Worm (Caenorhabditis elegans) whole organism, mixed stage, embryonic: Measurements from ENCODE around the gene znf-474.

Source experiments
- ceh-83 ChIP-seq: fragments of 200-800 bp; sonication (Bioruptor generic); optimal IDR thresholded peaks from 2 replicates; lab custom pipeline; 2018; ENCODE audit warnings: mild to moderate bottlenecking, missing genetic modification characterization, missing compliant biosample characterization
- ces-1 ChIP-seq: fragments of 150-350 bp; optimal IDR thresholded peaks from 2 replicates; lab custom pipeline; 2014; ENCODE audit warnings: missing biosample characterization, missing genetic modification reagents, missing genetic modification characterization
- cnd-1 ChIP-seq: fragments of 200-800 bp; sonication (Bioruptor generic); optimal IDR thresholded peaks from 2 replicates; lab custom pipeline; 2018; ENCODE audit warnings: mild to moderate bottlenecking, missing genetic modification characterization, missing compliant biosample characterization
- hlh-1 ChIP-seq: fragments of 150-350 bp; optimal IDR thresholded peaks from 2 replicates; lab custom pipeline; 2014; ENCODE audit warnings: missing biosample characterization, missing genetic modification reagents, missing genetic modification characterization
- lsy-2 ChIP-seq: fragments of 150-350 bp; optimal IDR thresholded peaks from 2 replicates; lab custom pipeline; 2014; ENCODE audit warnings: missing biosample characterization, missing genetic modification characterization
- nhr-237 ChIP-seq: fragments of 150-350 bp; optimal IDR thresholded peaks from 2 replicates; lab custom pipeline; 2014; ENCODE audit warnings: missing biosample characterization, missing genetic modification characterization
- nhr-28 ChIP-seq: fragments of 150-350 bp; optimal IDR thresholded peaks from 2 replicates; lab custom pipeline; 2014; ENCODE audit warnings: missing biosample characterization, missing genetic modification characterization
- nhr-76 ChIP-seq: sonication (generic microtip); optimal IDR thresholded peaks from 2 replicates; lab custom pipeline; 2017; ENCODE audit warnings: missing biosample characterization, missing genetic modification characterization
- pha-4 ChIP-seq: fragments of 150-350 bp; optimal IDR thresholded peaks from 2 replicates; lab custom pipeline; 2018; ENCODE audit warnings: missing biosample characterization, missing genetic modification reagents, missing genetic modification characterization
- unc-39 ChIP-seq: fragments of 150-350 bp; optimal IDR thresholded peaks from 2 replicates; lab custom pipeline; 2014; ENCODE audit warnings: missing biosample characterization, missing genetic modification characterization
- unc-62 ChIP-seq: fragments of 150-350 bp; optimal IDR thresholded peaks from 2 replicates; lab custom pipeline; 2014; ENCODE audit warnings: missing biosample characterization, missing genetic modification reagents, missing genetic modification characterization
- ztf-11 ChIP-seq: fragments of 150-350 bp; optimal IDR thresholded peaks from 2 replicates; lab custom pipeline; 2014; ENCODE audit warnings: missing biosample characterization, missing genetic modification characterization

DNA sequence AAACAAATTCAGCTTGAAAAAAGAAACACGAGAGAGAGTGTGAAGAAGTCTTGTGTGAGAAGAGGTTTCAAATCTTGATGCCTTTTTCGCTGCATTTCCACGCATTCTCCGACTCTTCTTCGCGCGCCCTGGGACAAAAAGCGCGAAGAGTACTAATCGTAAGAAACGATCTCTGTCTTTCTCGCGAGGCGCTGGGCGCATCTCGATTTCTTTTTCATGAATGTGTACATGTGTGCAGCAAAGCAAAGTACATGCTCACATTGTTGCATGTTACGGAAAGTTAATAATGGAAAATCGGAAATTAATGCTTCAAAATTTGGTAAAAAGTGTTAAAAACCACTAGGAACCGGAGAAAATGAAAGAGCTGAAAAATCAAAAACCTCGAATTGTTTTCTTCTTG, 27.8 kb downstream of the znf-474 start:
- TF ChIP-seq ces-1 (no peak), hlh-1 (tag; lab: Kevin White, UChicago) (no peak), nhr-76 (tag; lab: Kevin White, UChicago) (no peak), cnd-1 (tag; lab: Kevin White, UChicago) (no peak), nhr-28 (no peak), nhr-237 (no peak), unc-62 (GFP tag; lab: Kevin White, UChicago) (no peak), pha-4 (tag; lab: Kevin White, UChicago) (no peak), ztf-11 (tag; lab: Kevin White, UChicago) (no peak), unc-39 (tag; lab: Kevin White, UChicago) (no peak), lsy-2 (no peak), ceh-83 (no peak)
